Fruit fly (Drosophila melanogaster) whole organism, embryonic: ENCODE results near the gene CG31926.
A peak's percentile ranks its signal among the peaks of the same experiment; 100 is the strongest.

Experiments used
- CG10209 ChIP-seq: fragments of 200-800 bp; sonication (Bioruptor generic); optimal IDR thresholded peaks from 3 replicates; lab custom pipeline; 2017; ENCODE audit warnings: missing biosample characterization, mild to moderate bottlenecking, missing genetic modification characterization, missing genetic modification reagents
- CG10543 ChIP-seq: fragments of 200-800 bp; sonication (Bioruptor generic); optimal IDR thresholded peaks from 3 replicates; lab custom pipeline; 2017; ENCODE audit warnings: missing biosample characterization, mild to moderate bottlenecking, missing genetic modification characterization, moderate library complexity
- CG10979 ChIP-seq: fragments of 200-800 bp; sonication (Bioruptor generic); optimal IDR thresholded peaks from 2 replicates; lab custom pipeline; 2018; ENCODE audit warnings: missing biosample characterization, mild to moderate bottlenecking, missing genetic modification characterization, moderate library complexity
- CG11085 ChIP-seq: fragments of 200-800 bp; sonication (Bioruptor generic); IDR thresholded peaks from 2 replicates; pipeline ENCODE4 v1.3.6; 2022; ENCODE audit warnings: missing biosample characterization, missing genetic modification characterization
- CG15601 ChIP-seq: fragments of 200-800 bp; sonication (Bioruptor generic); optimal IDR thresholded peaks from 3 replicates; lab custom pipeline; 2019; ENCODE audit warnings: missing biosample characterization, mild to moderate bottlenecking, missing genetic modification characterization, moderate library complexity
- CG15696 ChIP-seq: fragments of 200-800 bp; sonication (Bioruptor generic); optimal IDR thresholded peaks from 2 replicates; lab custom pipeline; 2019; ENCODE audit warnings: missing biosample characterization, mild to moderate bottlenecking, missing genetic modification characterization, moderate library complexity
- CG16815 ChIP-seq: fragments of 200-800 bp; sonication (Bioruptor generic); optimal IDR thresholded peaks from 3 replicates; lab custom pipeline; 2017; ENCODE audit warnings: missing biosample characterization, mild to moderate bottlenecking, missing genetic modification characterization
- CG16863 ChIP-seq: fragments of 200-800 bp; sonication (Bioruptor generic); optimal IDR thresholded peaks from 3 replicates; lab custom pipeline; 2016; ENCODE audit warnings: missing biosample characterization, missing genetic modification characterization
- CG17328 ChIP-seq: fragments of 200-800 bp; sonication (Bioruptor generic); IDR thresholded peaks from 2 replicates; pipeline ENCODE4 v1.3.6; 2022; ENCODE audit warnings: missing biosample characterization, missing genetic modification characterization
- CG17361 ChIP-seq: fragments of 200-800 bp; sonication (Bioruptor generic); IDR thresholded peaks from 3 replicates; pipeline ENCODE4 v1.3.6; 2022; ENCODE audit warnings: missing biosample characterization, missing genetic modification characterization
- CG18262 ChIP-seq: fragments of 200-800 bp; optimal IDR thresholded peaks from 3 replicates; lab custom pipeline; 2019; ENCODE audit warnings: missing biosample characterization, mild to moderate bottlenecking, missing genetic modification characterization, moderate library complexity
- CG30431 ChIP-seq: fragments of 200-800 bp; sonication (Bioruptor generic); optimal IDR thresholded peaks from 2 replicates; lab custom pipeline; 2017; ENCODE audit warnings: missing biosample characterization, missing genetic modification characterization
- CG34224 ChIP-seq: fragments of 200-800 bp; sonication (Bioruptor generic); IDR thresholded peaks from 3 replicates; pipeline ENCODE4 v1.3.6; 2022; ENCODE audit warnings: missing biosample characterization, missing genetic modification characterization; ENCODE audit not compliant: partially characterized antibody
- CG5245 ChIP-seq: fragments of 200-800 bp; sonication (Bioruptor generic); optimal IDR thresholded peaks from 3 replicates; lab custom pipeline; 2016; ENCODE audit warnings: missing biosample characterization, missing genetic modification characterization
- CG6175 ChIP-seq: fragments of 200-800 bp; sonication (Bioruptor generic); IDR thresholded peaks from 3 replicates; pipeline ENCODE4 v1.3.6; 2022; ENCODE audit warnings: missing biosample characterization, missing genetic modification characterization
- CG7357 ChIP-seq: fragments of 200-800 bp; sonication (Bioruptor generic); IDR thresholded peaks from 3 replicates; pipeline ENCODE4 v1.3.6; 2022; ENCODE audit warnings: missing biosample characterization, missing genetic modification characterization
- CG7987 ChIP-seq: fragments of 200-800 bp; sonication (Bioruptor generic); optimal IDR thresholded peaks from 2 replicates; lab custom pipeline; 2018; ENCODE audit warnings: missing biosample characterization, mild to moderate bottlenecking, missing genetic modification characterization, moderate library complexity
- CG8089 ChIP-seq: fragments of 200-800 bp; sonication (Bioruptor generic); optimal IDR thresholded peaks from 3 replicates; lab custom pipeline; 2016; ENCODE audit warnings: missing biosample characterization, missing genetic modification characterization
- CG8944 ChIP-seq: fragments of 200-800 bp; sonication (Bioruptor generic); optimal IDR thresholded peaks from 3 replicates; lab custom pipeline; 2016; ENCODE audit warnings: missing biosample characterization, missing genetic modification characterization
- CG9437 ChIP-seq: fragments of 200-800 bp; sonication (Bioruptor generic); optimal IDR thresholded peaks from 2 replicates; lab custom pipeline; 2018; ENCODE audit warnings: missing biosample characterization, mild to moderate bottlenecking, missing genetic modification characterization
- CTCF ChIP-seq: fragments of 200-800 bp; sonication (Bioruptor generic); optimal IDR thresholded peaks from 2 replicates; lab custom pipeline; 2017; ENCODE audit warnings: missing biosample characterization, mild to moderate bottlenecking, missing genetic modification characterization, moderate library complexity
- Dek ChIP-seq: fragments of 200-800 bp; sonication (Bioruptor generic); optimal IDR thresholded peaks from 3 replicates; lab custom pipeline; 2019; ENCODE audit warnings: missing biosample characterization, mild to moderate bottlenecking, missing genetic modification characterization, moderate library complexity
- Dip2 ChIP-seq: fragments of 200-800 bp; sonication (Bioruptor generic); IDR thresholded peaks from 2 replicates; pipeline ENCODE4 v1.3.6; 2022; ENCODE audit warnings: missing biosample characterization, missing genetic modification characterization
- Doc3 ChIP-seq: fragments of 200-800 bp; sonication (Bioruptor generic); IDR thresholded peaks from 3 replicates; pipeline ENCODE4 v1.3.6; 2022; ENCODE audit warnings: missing biosample characterization, missing genetic modification characterization; ENCODE audit not compliant: partially characterized antibody
- Dref ChIP-seq: fragments of 200-800 bp; sonication (Bioruptor generic); IDR thresholded peaks from 2 replicates; pipeline ENCODE4 v1.3.6; 2022; ENCODE audit warnings: missing biosample characterization, missing genetic modification characterization
- Gug ChIP-seq: fragments of 200-800 bp; sonication (Bioruptor generic); IDR thresholded peaks from 4 replicates; pipeline ENCODE4 v1.3.6; 2022; ENCODE audit warnings: missing biosample characterization, missing genetic modification characterization
- Hr78 ChIP-seq, 2 experiments: fragments of 200-800 bp in 1 of 2; fragments of >200 bp in 1 of 2; sonication (Bioruptor generic) in 1 of 2; optimal IDR thresholded peaks; 2 replicates each; lab custom pipeline; 2017 to 2019; ENCODE audit warnings: missing biosample characterization in 2 of 2, missing genetic modification characterization in 2 of 2, mild to moderate bottlenecking in 1 of 2, moderate library complexity in 1 of 2
- Optix ChIP-seq: fragments of 200-800 bp; sonication (Bioruptor generic); IDR thresholded peaks from 3 replicates; pipeline ENCODE4 v1.3.6; 2022; ENCODE audit warnings: missing biosample characterization, missing genetic modification characterization
- Sin3A ChIP-seq: fragments of >200 bp; optimal IDR thresholded peaks from 2 replicates; lab custom pipeline; 2018
- Sox100B ChIP-seq: fragments of 200-800 bp; sonication (Bioruptor generic); optimal IDR thresholded peaks from 3 replicates; lab custom pipeline; 2018; ENCODE audit warnings: missing biosample characterization, mild to moderate bottlenecking, missing genetic modification characterization
- Sry-δ ChIP-seq: fragments of 200-800 bp; sonication (Bioruptor generic); optimal IDR thresholded peaks from 2 replicates; lab custom pipeline; 2016; ENCODE audit warnings: missing biosample characterization, missing genetic modification characterization
- Ssrp ChIP-seq: fragments of 200-800 bp; sonication (Bioruptor generic); optimal IDR thresholded peaks from 2 replicates; lab custom pipeline; 2018; ENCODE audit warnings: missing biosample characterization, mild to moderate bottlenecking, missing genetic modification characterization, moderate library complexity
- Vsx1 ChIP-seq: fragments of 200-800 bp; sonication (Bioruptor generic); optimal IDR thresholded peaks from 2 replicates; lab custom pipeline; 2017; ENCODE audit warnings: missing biosample characterization, mild to moderate bottlenecking, missing genetic modification characterization, missing genetic modification reagents
- abd-A ChIP-seq: fragments of 200-800 bp; sonication (Bioruptor generic); optimal IDR thresholded peaks from 3 replicates; lab custom pipeline; 2019; ENCODE audit warnings: missing biosample characterization, mild to moderate bottlenecking, missing genetic modification characterization, moderate library complexity
- ase ChIP-seq: fragments of 200-800 bp; sonication (Bioruptor generic); IDR thresholded peaks from 3 replicates; pipeline ENCODE4 v1.3.6; 2022; ENCODE audit warnings: missing biosample characterization, missing genetic modification characterization
- chn ChIP-seq: fragments of 200-800 bp; sonication (Bioruptor generic); optimal IDR thresholded peaks from 2 replicates; lab custom pipeline; 2016; ENCODE audit warnings: missing biosample characterization, missing genetic modification characterization
- disco-r ChIP-seq: fragments of 200-800 bp; sonication (Bioruptor generic); optimal IDR thresholded peaks from 2 replicates; lab custom pipeline; 2016; ENCODE audit warnings: missing biosample characterization, missing genetic modification characterization
- dmrt11E ChIP-seq: fragments of 200-800 bp; sonication (Bioruptor generic); optimal IDR thresholded peaks from 3 replicates; lab custom pipeline; 2018; ENCODE audit warnings: missing biosample characterization, mild to moderate bottlenecking, missing genetic modification characterization, moderate library complexity
- dysf ChIP-seq: fragments of 200-800 bp; sonication (Bioruptor generic); IDR thresholded peaks from 3 replicates; pipeline ENCODE4 v1.3.6; 2022; ENCODE audit warnings: missing biosample characterization, missing genetic modification characterization
- en ChIP-seq: fragments of 200-800 bp; sonication (Bioruptor generic); optimal IDR thresholded peaks from 2 replicates; lab custom pipeline; 2016; ENCODE audit warnings: missing biosample characterization, missing genetic modification characterization
- gcm2 ChIP-seq: fragments of 200-800 bp; sonication (Bioruptor generic); optimal IDR thresholded peaks from 2 replicates; lab custom pipeline; 2016; ENCODE audit warnings: missing biosample characterization, missing genetic modification characterization
- gt ChIP-seq: fragments of 200-800 bp; sonication (Bioruptor generic); IDR thresholded peaks from 2 replicates; pipeline ENCODE4 v1.3.6; 2022; ENCODE audit warnings: missing biosample characterization, missing genetic modification characterization
- hbn ChIP-seq: fragments of 200-800 bp; sonication (Bioruptor generic); IDR thresholded peaks from 2 replicates; pipeline ENCODE4 v1.3.6; 2022; ENCODE audit warnings: missing biosample characterization, missing genetic modification characterization; ENCODE audit not compliant: partially characterized antibody
- lov ChIP-seq, 2 experiments: fragments of 200-800 bp in 1 of 2; fragments of >200 bp in 1 of 2; sonication (Bioruptor generic) in 1 of 2; IDR thresholded peaks in 1 of 2; optimal IDR thresholded peaks in 1 of 2; 2 replicates in 1 of 2; 3 replicates in 1 of 2; pipeline versions ENCODE4 v1.3.6 to Lab custom; 2017 to 2022; ENCODE audit warnings: missing biosample characterization in 1 of 2, missing genetic modification characterization in 1 of 2
- phol ChIP-seq: fragments of 200-800 bp; sonication (Bioruptor generic); optimal IDR thresholded peaks from 3 replicates; lab custom pipeline; 2018; ENCODE audit warnings: missing biosample characterization, mild to moderate bottlenecking, missing genetic modification characterization, moderate library complexity
- row ChIP-seq: fragments of 200-800 bp; sonication (Bioruptor generic); IDR thresholded peaks from 3 replicates; pipeline ENCODE4 v1.3.6; 2022; ENCODE audit warnings: missing biosample characterization, missing genetic modification characterization
- sim ChIP-seq: fragments of 200-800 bp; sonication (Bioruptor generic); IDR thresholded peaks from 2 replicates; pipeline ENCODE4 v1.3.6; 2022; ENCODE audit warnings: missing biosample characterization, missing genetic modification characterization
- slbo ChIP-seq: fragments of 200-800 bp; sonication (Bioruptor generic); IDR thresholded peaks from 2 replicates; pipeline ENCODE4 v1.3.6; 2022; ENCODE audit warnings: missing biosample characterization, missing genetic modification characterization
- sr ChIP-seq: fragments of 200-800 bp; sonication (Bioruptor generic); IDR thresholded peaks from 3 replicates; pipeline ENCODE4 v1.3.6; 2022; ENCODE audit warnings: missing biosample characterization, missing genetic modification characterization
- sug ChIP-seq: fragments of 200-800 bp; optimal IDR thresholded peaks from 2 replicates; lab custom pipeline; 2019; ENCODE audit warnings: missing biosample characterization, mild to moderate bottlenecking, missing genetic modification characterization, moderate library complexity
- twi ChIP-seq: fragments of 200-800 bp; optimal IDR thresholded peaks from 2 replicates; lab custom pipeline; 2019; ENCODE audit warnings: missing biosample characterization, mild to moderate bottlenecking, missing genetic modification characterization, moderate library complexity

CG31926 gene

dm6 chr2L:1456305-1456704 lies 39.0 kb upstream of the CG31926 start (continued):
- peak; percentile 24 for TF ChIP-seq chn (GFP tag; lab: Kevin White, UChicago)
- TF ChIP-seq CG9437 (GFP tag; lab: Kevin White, UChicago), result no peak
- TF ChIP-seq Sry-δ (GFP tag; lab: Kevin White, UChicago), result no peak
- TF ChIP-seq gt, result no peak
- TF ChIP-seq row (GFP tag; lab: Robert Waterston, UW), result peak; percentile 67
- TF ChIP-seq twi (tag; lab: Kevin White, UChicago), result peak; percentile 82
- TF ChIP-seq abd-A, result no peak
- no peak for TF ChIP-seq CG7357 (GFP tag; lab: Robert Waterston, UW)
- peak; percentile 44 for TF ChIP-seq CG5245 (GFP tag; lab: Kevin White, UChicago)
- TF ChIP-seq Ssrp (tag; lab: Kevin White, UChicago), result peak; percentile 58
- no peak for TF ChIP-seq Sin3A (lab: Kevin White, UChicago)
- peak; percentile 17; the same call in 1 of the 3 replicates for TF ChIP-seq ase (GFP tag; lab: Robert Waterston, UW)
- TF ChIP-seq sr (GFP tag; lab: Robert Waterston, UW), result no peak
- TF ChIP-seq Hr78 (GFP tag; optimal IDR thresholded peaks at IDR 0.05; lab: Kevin White, UChicago), result peak in 1 of 2 experiments; percentile 0
- no peak for TF ChIP-seq sug (tag; lab: Kevin White, UChicago)
- peak; percentile 20 for TF ChIP-seq CG30431 (GFP tag; lab: Kevin White, UChicago)
- peak; percentile 25 for TF ChIP-seq Sox100B (GFP tag; lab: Kevin White, UChicago)
- TF ChIP-seq Optix, result no peak
- 0 out of 3 replicates have a peak, but pooled peaks have one; percentile 20 for TF ChIP-seq dysf (GFP tag; lab: Robert Waterston, UW)
- no peak for TF ChIP-seq CG16863 (GFP tag; lab: Kevin White, UChicago)
- no peak for TF ChIP-seq en (GFP tag; lab: Kevin White, UChicago)
- TF ChIP-seq CG17361 (GFP tag; lab: Robert Waterston, UW), result peak; percentile 51; the same call in 2 of the 3 replicates
- TF ChIP-seq CG15601, result peak; percentile 48
- no peak for TF ChIP-seq disco-r (GFP tag; lab: Kevin White, UChicago)
- TF ChIP-seq Gug (GFP tag; lab: Robert Waterston, UW), result peak; percentile 17; the same call in 2 of the 4 replicates
- TF ChIP-seq CG16815, result peak; percentile 61
- TF ChIP-seq CG17328, result peak; percentile 67
- TF ChIP-seq Vsx1 (GFP tag; lab: Kevin White, UChicago), result no peak
- TF ChIP-seq lov (optimal IDR thresholded peaks at IDR 0.05; lab: Kevin White, UChicago), result no peak
- TF ChIP-seq lov (GFP tag; IDR thresholded peaks at IDR 0.05; lab: Robert Waterston, UW), result peak; percentile 64; the same call in 1 of the 3 replicates
- no peak for TF ChIP-seq CG11085 (GFP tag; lab: Robert Waterston, UW)
- TF ChIP-seq CG15696, result peak; percentile 80
- no peak for TF ChIP-seq slbo (GFP tag; lab: Robert Waterston, UW)
- TF ChIP-seq Dip2 (GFP tag; lab: Robert Waterston, UW), result no peak
- TF ChIP-seq, all 482 proteins: peak for 160

- no peak for TF ChIP-seq hbn
- no peak for TF ChIP-seq CG8944 (GFP tag; lab: Kevin White, UChicago)
- TF ChIP-seq Sry-δ (GFP tag; lab: Kevin White, UChicago), result no peak
- peak; percentile 11 for TF ChIP-seq CG18262 (tag; lab: Kevin White, UChicago)
- no peak for TF ChIP-seq Dref
- TF ChIP-seq CTCF (GFP tag; lab: Kevin White, UChicago), result no peak
- no peak for TF ChIP-seq gcm2 (GFP tag; lab: Kevin White, UChicago)
- TF ChIP-seq CG10979 (tag; lab: Kevin White, UChicago), result peak; percentile 47
- no peak for TF ChIP-seq CG34224
- TF ChIP-seq CG6175 (GFP tag; lab: Robert Waterston, UW), result no peak
- TF ChIP-seq Dek (tag; lab: Kevin White, UChicago), result no peak
- peak; percentile 64 for TF ChIP-seq dmrt11E (tag; lab: Kevin White, UChicago)
- TF ChIP-seq sim, result 0 out of 2 replicates have a peak, but pooled peaks have one; percentile 30
- peak; percentile 20 for TF ChIP-seq Ssrp (tag; lab: Kevin White, UChicago)
- TF ChIP-seq CG15696, result peak; percentile 71
- peak; percentile 14 for TF ChIP-seq CG10209 (GFP tag; lab: Kevin White, UChicago)
- no peak for TF ChIP-seq Doc3 (GFP tag; lab: Robert Waterston, UW)
- TF ChIP-seq CG7987 (GFP tag; lab: Kevin White, UChicago), result no peak
- peak; percentile 32 for TF ChIP-seq phol (tag; lab: Kevin White, UChicago)
- TF ChIP-seq CG10543 (GFP tag; lab: Kevin White, UChicago), result no peak
- TF ChIP-seq CG8089 (GFP tag; lab: Kevin White, UChicago), result no peak
These were observed 38.4 kb upstream of the CG31926 start for dm6 chr2L:1456822-1457221.
